Fruit fly (Drosophila melanogaster): ENCODE measurements around the gene Fancl.

DNA sequence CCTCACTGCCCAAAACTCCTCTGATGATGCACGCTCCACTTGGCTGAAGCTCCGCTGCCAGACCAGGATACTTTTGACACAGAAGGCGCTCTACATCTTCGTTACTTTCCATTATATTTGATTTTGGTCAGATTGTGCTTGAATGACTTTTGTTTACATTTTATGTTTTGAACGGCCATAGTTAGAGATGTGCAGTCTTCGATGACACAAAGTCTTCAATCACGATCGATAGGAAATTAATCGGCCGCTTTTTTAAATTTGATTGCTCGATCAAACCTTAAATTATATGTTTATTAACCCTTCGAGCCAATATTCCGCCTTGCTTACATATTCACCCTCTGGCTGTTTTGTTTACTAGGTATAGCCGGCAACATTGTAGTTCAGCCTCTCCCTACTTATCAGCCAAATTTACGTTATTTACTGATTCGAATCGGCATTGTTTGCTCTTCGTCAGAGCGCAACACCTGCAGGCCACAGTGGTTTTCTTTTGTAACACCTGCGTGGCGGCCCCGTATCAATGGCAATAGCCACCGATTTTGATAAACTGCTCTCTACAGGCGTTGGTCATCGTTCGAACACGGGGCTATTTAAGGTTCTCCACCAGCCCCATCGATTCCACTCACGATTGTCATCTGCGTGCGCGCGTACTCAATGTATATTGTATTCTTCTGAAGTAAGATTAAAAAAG, at the start of gene Fancl, which contains the start of gene Npc2e:
- no peak for TF ChIP-seq CTCF (optimal IDR thresholded peaks at IDR 0.05)
- no peak for TF ChIP-seq CG8478 (optimal IDR thresholded peaks at IDR 0.05)

Measured in S2 (cell line).